Fruit fly (Drosophila melanogaster) whole organism, pupa: ENCODE results near the gene PolA2.

ENCODE experiments used
- CG10348 ChIP-seq: fragments of 200-800 bp; sonication (Bioruptor generic); IDR thresholded peaks from 2 replicates; pipeline ENCODE4 v1.3.6; 2022; ENCODE audit warnings: missing biosample characterization, missing genetic modification characterization
- CG12605 ChIP-seq: fragments of 200-800 bp; sonication (Bioruptor generic); IDR thresholded peaks from 2 replicates; pipeline ENCODE4 v1.3.6; 2022; ENCODE audit warnings: missing biosample characterization, missing genetic modification characterization
- CG13204 ChIP-seq: fragments of 200-800 bp; sonication (Bioruptor generic); optimal IDR thresholded peaks from 2 replicates; lab custom pipeline; 2018; ENCODE audit warnings: missing biosample characterization, mild to moderate bottlenecking, missing genetic modification characterization, moderate library complexity
- CG14655 ChIP-seq: fragments of 200-800 bp; sonication (Bioruptor generic); optimal IDR thresholded peaks from 3 replicates; lab custom pipeline; 2017; ENCODE audit warnings: mild to moderate bottlenecking, missing biosample characterization, missing genetic modification reagents, missing genetic modification characterization
- CG15710 ChIP-seq: fragments of 200-800 bp; sonication (Bioruptor generic); optimal IDR thresholded peaks from 2 replicates; lab custom pipeline; 2018; ENCODE audit warnings: missing biosample characterization, mild to moderate bottlenecking, missing genetic modification characterization, moderate library complexity
- CG17806 ChIP-seq: fragments of 200-800 bp; sonication (Bioruptor generic); optimal IDR thresholded peaks from 2 replicates; lab custom pipeline; 2018; ENCODE audit warnings: missing biosample characterization, mild to moderate bottlenecking, missing genetic modification characterization, moderate library complexity
- CG32121 ChIP-seq: fragments of 200-800 bp; sonication (Bioruptor generic); IDR thresholded peaks from 2 replicates; pipeline ENCODE4 v1.3.6; 2022; ENCODE audit warnings: missing biosample characterization, missing genetic modification characterization
- CG34367 ChIP-seq: fragments of 200-800 bp; sonication (Bioruptor generic); optimal IDR thresholded peaks from 2 replicates; lab custom pipeline; 2018; ENCODE audit warnings: missing biosample characterization, mild to moderate bottlenecking, missing genetic modification characterization
- CG4496 ChIP-seq: fragments of 200-800 bp; sonication (Bioruptor generic); IDR thresholded peaks from 3 replicates; pipeline ENCODE4 v1.3.6; 2022; ENCODE audit warnings: missing biosample characterization, missing genetic modification characterization
- CG8159 ChIP-seq: fragments of 200-800 bp; sonication (Bioruptor generic); optimal IDR thresholded peaks from 3 replicates; lab custom pipeline; 2018; ENCODE audit warnings: missing biosample characterization, mild to moderate bottlenecking, missing genetic modification characterization, moderate library complexity
- CG8301 ChIP-seq: fragments of 200-800 bp; sonication (Bioruptor generic); optimal IDR thresholded peaks from 2 replicates; lab custom pipeline; 2018; ENCODE audit warnings: missing biosample characterization, mild to moderate bottlenecking, missing genetic modification characterization
- CG9948 ChIP-seq: fragments of 200-800 bp; sonication (Bioruptor generic); optimal IDR thresholded peaks from 2 replicates; lab custom pipeline; 2018; ENCODE audit warnings: missing biosample characterization, mild to moderate bottlenecking, missing genetic modification characterization, moderate library complexity
- D1 ChIP-seq: fragments of 200-800 bp; sonication (Bioruptor generic); optimal IDR thresholded peaks from 2 replicates; lab custom pipeline; 2018; ENCODE audit warnings: missing biosample characterization, mild to moderate bottlenecking, missing genetic modification characterization, moderate library complexity
- EcR ChIP-seq: fragments of 200-800 bp; sonication (Bioruptor generic); optimal IDR thresholded peaks from 3 replicates; lab custom pipeline; 2019; ENCODE audit warnings: missing biosample characterization, missing genetic modification characterization, mild to moderate bottlenecking, moderate library complexity, missing genetic modification reagents
- Ets98B ChIP-seq: fragments of 200-800 bp; sonication (Bioruptor generic); IDR thresholded peaks from 2 replicates; pipeline ENCODE4 v1.3.6; 2022; ENCODE audit warnings: missing biosample characterization, missing genetic modification characterization
- Pif1A ChIP-seq: fragments of 200-800 bp; sonication (Bioruptor generic); optimal IDR thresholded peaks from 3 replicates; lab custom pipeline; 2016; ENCODE audit warnings: missing biosample characterization, missing genetic modification characterization
- Pif1B ChIP-seq: fragments of 200-800 bp; sonication (Bioruptor generic); optimal IDR thresholded peaks from 3 replicates; lab custom pipeline; 2016; ENCODE audit warnings: missing biosample characterization, missing genetic modification characterization
- Snoo ChIP-seq: fragments of 200-800 bp; sonication (Bioruptor generic); optimal IDR thresholded peaks from 3 replicates; lab custom pipeline; 2017; ENCODE audit warnings: missing biosample characterization, mild to moderate bottlenecking, missing genetic modification characterization, inconsistent platforms
- fd96Ca ChIP-seq: fragments of 200-800 bp; sonication (Bioruptor generic); IDR thresholded peaks from 3 replicates; pipeline ENCODE4 v1.3.6; 2022; ENCODE audit warnings: missing biosample characterization, missing genetic modification characterization
- gl ChIP-seq: fragments of 200-800 bp; sonication (Bioruptor generic); optimal IDR thresholded peaks from 2 replicates; lab custom pipeline; 2018; ENCODE audit warnings: missing biosample characterization, mild to moderate bottlenecking, missing genetic modification characterization
- rn ChIP-seq: fragments of 200-800 bp; sonication (Bioruptor generic); IDR thresholded peaks from 2 replicates; pipeline ENCODE4 v1.3.6; 2022; ENCODE audit warnings: missing biosample characterization, missing genetic modification characterization

PolA2 gene

dm6 chr3R:27250907-27251306, 11.9 kb downstream of the PolA2 start, which contains the start of the genes TTLL6B and TfIIA-L:
Gene TTLL6B (minus strand): TSS chr3R:27251007.
Gene TfIIA-L (plus strand): TSS chr3R:27251112.
- no peak for TF ChIP-seq gl
- TF ChIP-seq Pif1B (GFP tag; lab: Kevin White, UChicago): no peak
- TF ChIP-seq CG4496 (GFP tag; lab: Robert Waterston, UW): no peak
- no peak for TF ChIP-seq CG10348 (GFP tag; lab: Robert Waterston, UW)
- TF ChIP-seq rn (GFP tag; lab: Robert Waterston, UW): no peak
- no peak for TF ChIP-seq CG14655 (GFP tag; lab: Kevin White, UChicago)
- no peak for TF ChIP-seq CG8301
- no peak for TF ChIP-seq Pif1A (GFP tag; lab: Kevin White, UChicago)
- TF ChIP-seq CG13204 (GFP tag; lab: Kevin White, UChicago): no peak
- TF ChIP-seq CG8159 (tag; lab: Kevin White, UChicago): no peak
- TF ChIP-seq CG34367 (tag; lab: Kevin White, UChicago): no peak
- no peak for TF ChIP-seq EcR
- no peak for TF ChIP-seq fd96Ca (GFP tag; lab: Robert Waterston, UW)
- no peak for TF ChIP-seq Snoo (tag; lab: Kevin White, UChicago)
- TF ChIP-seq CG12605 (GFP tag; lab: Robert Waterston, UW): no peak
- TF ChIP-seq CG17806 (tag; lab: Kevin White, UChicago): no peak
- no peak for TF ChIP-seq CG32121 (GFP tag; lab: Robert Waterston, UW)
- TF ChIP-seq Ets98B: no peak
- no peak for TF ChIP-seq D1 (tag; lab: Kevin White, UChicago)
- no peak for TF ChIP-seq CG9948 (tag; lab: Kevin White, UChicago)

dm6 chr3R:27253136-27253920, 14.4 kb downstream of the PolA2 start, which contains the start of gene pll:
Gene pll (minus strand): TSS chr3R:27253182.
- TF ChIP-seq Snoo (tag; lab: Kevin White, UChicago) (peak; percentile 72), Pif1A (GFP tag; lab: Kevin White, UChicago) (no peak), rn (GFP tag; lab: Robert Waterston, UW) (peak; percentile 70; the same call in 1 of the 2 replicates), CG4496 (GFP tag; lab: Robert Waterston, UW) (peak; percentile 94), CG15710 (tag; lab: Kevin White, UChicago) (peak; percentile 75), CG13204 (GFP tag; lab: Kevin White, UChicago) (no peak), CG10348 (GFP tag; lab: Robert Waterston, UW) (0 out of 2 replicates have a peak, but pooled peaks have one; percentile 50), gl (no peak), Ets98B (peak; percentile 88), EcR (peak; percentile 59), CG8159 (tag; lab: Kevin White, UChicago) (peak; percentile 75), CG9948 (tag; lab: Kevin White, UChicago) (peak; percentile 64), Pif1B (GFP tag; lab: Kevin White, UChicago) (no peak), CG14655 (GFP tag; lab: Kevin White, UChicago) (no peak), CG32121 (GFP tag; lab: Robert Waterston, UW) (peak; percentile 85), fd96Ca (GFP tag; lab: Robert Waterston, UW) (peak; percentile 79), CG12605 (GFP tag; lab: Robert Waterston, UW) (peak; percentile 90), CG17806 (tag; lab: Kevin White, UChicago) (peak; percentile 76), CG34367 (tag; lab: Kevin White, UChicago) (peak; percentile 71), CG8301 (peak; percentile 64)

- TF ChIP-seq Pif1A (GFP tag; lab: Kevin White, UChicago) (no peak), CG12605 (GFP tag; lab: Robert Waterston, UW) (no peak), EcR (peak; percentile 24), CG13204 (GFP tag; lab: Kevin White, UChicago) (no peak), CG34367 (tag; lab: Kevin White, UChicago) (peak; percentile 19)
Observed at dm6 chr3R:27253921-27254376, 15.0 kb downstream of the PolA2 start.

dm6 chr3R:27263434-27264215, 24.7 kb downstream of the PolA2 start, which contains the start of gene woc:
Gene woc (minus strand): TSS chr3R:27264055.
- TF ChIP-seq CG10348 (GFP tag; lab: Robert Waterston, UW) (0 out of 2 replicates have a peak, but pooled peaks have one; percentile 59), CG9948 (tag; lab: Kevin White, UChicago) (peak; percentile 75), CG8159 (tag; lab: Kevin White, UChicago) (peak; percentile 39), gl (peak; percentile 87), CG4496 (GFP tag; lab: Robert Waterston, UW) (peak; percentile 81), Ets98B (peak; percentile 81), CG34367 (tag; lab: Kevin White, UChicago) (peak; percentile 71), Pif1A (GFP tag; lab: Kevin White, UChicago) (peak; percentile 37), CG32121 (GFP tag; lab: Robert Waterston, UW) (peak; percentile 82), CG12605 (GFP tag; lab: Robert Waterston, UW) (peak; percentile 68; the same call in 1 of the 2 replicates), D1 (tag; lab: Kevin White, UChicago) (no peak), EcR (peak; percentile 2), fd96Ca (GFP tag; lab: Robert Waterston, UW) (peak; percentile 90), rn (GFP tag; lab: Robert Waterston, UW) (peak; percentile 59), CG15710 (tag; lab: Kevin White, UChicago) (peak; percentile 75), CG17806 (tag; lab: Kevin White, UChicago) (peak; percentile 57), CG8301 (peak; percentile 82), Snoo (tag; lab: Kevin White, UChicago) (peak; percentile 65), Pif1B (GFP tag; lab: Kevin White, UChicago) (peak; percentile 70), CG14655 (GFP tag; lab: Kevin White, UChicago) (no peak), CG13204 (GFP tag; lab: Kevin White, UChicago) (no peak)
